Worm (Caenorhabditis elegans) whole organism, late embryonic: Measurements from ENCODE around the gene acs-7.

Experiments used
- C38D4.7 ChIP-seq: fragments of 200-800 bp; sonication (Bioruptor generic); optimal IDR thresholded peaks from 2 replicates; lab custom pipeline; 2018; ENCODE audit warnings: mild to moderate bottlenecking, missing genetic modification characterization, moderate library complexity, missing compliant biosample characterization
- K02D7.2 ChIP-seq: sonication (generic microtip); optimal IDR thresholded peaks from 2 replicates; lab custom pipeline; 2017; ENCODE audit warnings: mild to moderate bottlenecking, missing genetic modification characterization, missing compliant biosample characterization
- ama-1 ChIP-seq: fragments of 150-350 bp; optimal IDR thresholded peaks from 2 replicates; lab custom pipeline; 2014
- dve-1 ChIP-seq: sonication (generic microtip); optimal IDR thresholded peaks from 2 replicates; lab custom pipeline; 2017; ENCODE audit warnings: antibody characterized with exemption, mild to moderate bottlenecking, missing genetic modification characterization, missing compliant biosample characterization
- elt-2 ChIP-seq: sonication (generic microtip); optimal IDR thresholded peaks from 2 replicates; lab custom pipeline; 2016; ENCODE audit warnings: missing genetic modification reagents, missing genetic modification characterization, missing compliant biosample characterization
- fkh-10 ChIP-seq: fragments of 150-350 bp; optimal IDR thresholded peaks from 2 replicates; lab custom pipeline; 2014; ENCODE audit warnings: missing biosample characterization, missing genetic modification reagents, missing genetic modification characterization
- hlh-30 ChIP-seq: sonication (generic microtip); optimal IDR thresholded peaks from 2 replicates; lab custom pipeline; 2017; ENCODE audit warnings: antibody characterized with exemption, missing genetic modification characterization, missing compliant biosample characterization; ENCODE audit not compliant: insufficient read depth
- lin-11 ChIP-seq: fragments of 200-800 bp; sonication (Bioruptor generic); optimal IDR thresholded peaks from 2 replicates; lab custom pipeline; 2018; ENCODE audit warnings: mild to moderate bottlenecking, missing genetic modification characterization, missing compliant biosample characterization
- nhr-11 ChIP-seq: fragments of 150-350 bp; optimal IDR thresholded peaks from 2 replicates; lab custom pipeline; 2014; ENCODE audit warnings: missing biosample characterization, missing genetic modification characterization
- pag-3 ChIP-seq: sonication (generic microtip); optimal IDR thresholded peaks from 2 replicates; lab custom pipeline; 2016; ENCODE audit warnings: missing compliant biosample characterization, missing genetic modification characterization, borderline replicate concordance
- sox-4 ChIP-seq: sonication (generic microtip); optimal IDR thresholded peaks from 2 replicates; lab custom pipeline; 2017; ENCODE audit warnings: mild to moderate bottlenecking, missing genetic modification characterization, inconsistent platforms, missing compliant biosample characterization
- unc-3 ChIP-seq, 2 experiments: fragments of 200-800 bp in 1 of 2; sonication (Bioruptor generic) in 1 of 2; sonication (generic microtip) in 1 of 2; conservative IDR thresholded peaks in 1 of 2; optimal IDR thresholded peaks in 1 of 2; 2 replicates each; pipeline versions ENCODE4 v1.3.6 to Lab custom; 2016 to 2022; ENCODE audit warnings: missing compliant biosample characterization in 2 of 2, missing genetic modification characterization in 2 of 2, missing genetic modification reagents in 1 of 2
- unc-55 ChIP-seq: sonication (generic microtip); optimal IDR thresholded peaks from 2 replicates; lab custom pipeline; 2017; ENCODE audit warnings: missing biosample characterization, missing genetic modification reagents, missing genetic modification characterization

ce11 chrII:9279016-9279415 is 12.8 kb upstream of the acs-7 start:
- TF ChIP-seq dve-1 (tag; lab: Kevin White, UChicago) (no peak), pag-3 (no peak), unc-55 (no peak), C38D4.7 (GFP tag; lab: Kevin White, UChicago) (no peak), hlh-30 (no peak), unc-3 (GFP tag; conservative IDR thresholded peaks at IDR 0.05; lab: Robert Waterston, UW) (no peak), unc-3 (tag; optimal IDR thresholded peaks at IDR 0.05; lab: Kevin White, UChicago) (no peak), nhr-11 (no peak), sox-4 (tag; lab: Kevin White, UChicago) (no peak), lin-11 (no peak), K02D7.2 (tag; lab: Kevin White, UChicago) (no peak), ama-1 (lab: Kevin White, UChicago) (no peak), elt-2 (tag; lab: Kevin White, UChicago) (no peak), fkh-10 (GFP tag; lab: Kevin White, UChicago) (no peak)
